Fruit fly (Drosophila melanogaster): Measurements from ENCODE around the gene CG32069.

CG32069 gene

DNA sequence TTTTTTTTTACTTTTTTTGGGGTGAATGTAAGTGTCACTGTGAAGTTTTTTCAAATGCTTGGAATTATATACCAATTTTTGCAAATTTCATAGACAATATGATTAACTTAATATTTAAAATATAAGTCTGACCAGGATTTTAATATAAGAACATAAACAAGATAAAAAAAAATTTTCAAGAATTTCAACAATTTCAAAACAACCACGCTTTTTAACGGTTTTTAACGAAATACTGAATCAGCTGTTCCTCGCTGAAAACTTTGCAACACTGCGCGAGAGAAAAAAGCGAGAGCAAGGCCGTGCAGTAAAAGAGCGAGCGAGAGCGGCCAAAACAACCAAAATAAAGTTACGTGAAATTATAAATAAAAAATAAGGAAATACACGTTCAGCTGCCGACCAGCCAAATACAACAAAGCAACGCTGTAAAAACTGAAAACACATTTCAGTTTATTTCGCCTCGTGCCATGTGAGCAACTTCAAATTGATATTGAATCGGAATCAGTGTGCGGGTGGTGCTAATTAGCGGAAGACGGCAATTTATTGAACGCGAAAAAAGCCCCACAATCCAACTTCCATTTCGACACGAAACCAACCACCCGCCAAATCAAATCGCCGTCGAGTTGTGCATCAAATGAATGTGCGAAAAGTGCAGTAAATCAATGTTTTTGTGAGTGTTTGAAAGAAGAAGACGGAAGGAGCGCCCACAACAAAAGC is 33.9 kb upstream of the CG32069 start, which contains the start of the genes CG46439, Iyd and CG33947 (continued):
- no peak for TF ChIP-seq Opbp (GFP tag; IDR thresholded peaks at IDR 0.05; ENCODE audit: partially characterized antibody)
- TF ChIP-seq CG10321 (GFP tag; IDR thresholded peaks at IDR 0.05) = no peak
- TF ChIP-seq trem (tag; optimal IDR thresholded peaks at IDR 0.05) = peak; percentile 18
- TF ChIP-seq B-H2 (GFP tag; optimal IDR thresholded peaks at IDR 0.05) = peak; percentile 6
- peak; percentile 70 for TF ChIP-seq stwl (tag; optimal IDR thresholded peaks at IDR 0.05)
- TF ChIP-seq mam (GFP tag; optimal IDR thresholded peaks at IDR 0.05) = no peak
- no peak for TF ChIP-seq slou (GFP tag; optimal IDR thresholded peaks at IDR 0.05)
- peak; percentile 29; the same call in 1 of the 2 replicates for TF ChIP-seq CG14441 (GFP tag; IDR thresholded peaks at IDR 0.05)
- TF ChIP-seq CG7556 (GFP tag; optimal IDR thresholded peaks at IDR 0.05) = peak; percentile 24
- peak; percentile 95 for TF ChIP-seq nom (GFP tag; optimal IDR thresholded peaks at IDR 0.05)
- TF ChIP-seq kni (GFP tag; optimal IDR thresholded peaks at IDR 0.05) = peak; percentile 39
- TF ChIP-seq Rfx (GFP tag; IDR thresholded peaks at IDR 0.05) = 0 out of 2 replicates have a peak, but pooled peaks have one; percentile 28
- no peak for TF ChIP-seq CG7928 (GFP tag; optimal IDR thresholded peaks at IDR 0.05)
- no peak for TF ChIP-seq fd64A (GFP tag; optimal IDR thresholded peaks at IDR 0.05)
- peak; percentile 44; the same call in 1 of the 2 replicates for TF ChIP-seq hbn (GFP tag; IDR thresholded peaks at IDR 0.05; ENCODE audit: partially characterized antibody)
- peak; percentile 24 for TF ChIP-seq Elba2 (GFP tag; optimal IDR thresholded peaks at IDR 0.05)
- no peak for TF ChIP-seq Fer2 (tag; optimal IDR thresholded peaks at IDR 0.05)
- TF ChIP-seq CG17385 (GFP tag; optimal IDR thresholded peaks at IDR 0.05) = peak; percentile 80
- no peak for TF ChIP-seq zf30C (GFP tag; optimal IDR thresholded peaks at IDR 0.05)
- no peak for TF ChIP-seq CG4854 (GFP tag; optimal IDR thresholded peaks at IDR 0.05)
- TF ChIP-seq Eip74EF (GFP tag; optimal IDR thresholded peaks at IDR 0.05) = peak in 1 of 2 experiments; percentile 68
- no peak for TF ChIP-seq CG10959 (GFP tag; IDR thresholded peaks at IDR 0.05)
- no peak for TF ChIP-seq CkIIα-i1 (GFP tag; IDR thresholded peaks at IDR 0.05)
- TF ChIP-seq Atf3 (GFP tag; optimal IDR thresholded peaks at IDR 0.05) = no peak
- TF ChIP-seq sima (GFP tag; optimal IDR thresholded peaks at IDR 0.05) = no peak
- TF ChIP-seq CG3995 (GFP tag; optimal IDR thresholded peaks at IDR 0.05) = peak; percentile 2
- TF ChIP-seq CG2116 (GFP tag; optimal IDR thresholded peaks at IDR 0.05) = peak; percentile 37
- 0 out of 3 replicates have a peak, but pooled peaks have one; percentile 41 for TF ChIP-seq gce (GFP tag; IDR thresholded peaks at IDR 0.05)
- peak; percentile 85 for TF ChIP-seq Vsx1 (GFP tag; optimal IDR thresholded peaks at IDR 0.05)
- TF ChIP-seq CG11093 (GFP tag; IDR thresholded peaks at IDR 0.05) = no peak
- no peak for TF ChIP-seq nerfin-2 (GFP tag; IDR thresholded peaks at IDR 0.05; ENCODE audit: partially characterized antibody)
- peak; percentile 40; the same call in 1 of the 3 replicates for TF ChIP-seq so (GFP tag; IDR thresholded peaks at IDR 0.05)
- TF ChIP-seq Bgb (GFP tag; IDR thresholded peaks at IDR 0.05; ENCODE audit: partially characterized antibody) = peak; percentile 37; the same call in 1 of the 2 replicates
- peak in 1 of 2 experiments; percentile 87 for TF ChIP-seq Pdp1 (GFP tag; optimal IDR thresholded peaks at IDR 0.05)
- TF ChIP-seq bowl (GFP tag; IDR thresholded peaks at IDR 0.05) = no peak
- TF ChIP-seq CG32532 (GFP tag; IDR thresholded peaks at IDR 0.05) = peak; percentile 42; the same call in 1 of the 2 replicates
- TF ChIP-seq salm (tag; optimal IDR thresholded peaks at IDR 0.05) = no peak
- no peak for TF ChIP-seq Chrac-16 (GFP tag; optimal IDR thresholded peaks at IDR 0.05)
- no peak for TF ChIP-seq CG43689 (GFP tag; IDR thresholded peaks at IDR 0.05)
- peak; percentile 5 for TF ChIP-seq CG2712 (tag; optimal IDR thresholded peaks at IDR 0.05)
- peak; percentile 45 for TF ChIP-seq E2f2 (GFP tag; IDR thresholded peaks at IDR 0.05)
- TF ChIP-seq yki (optimal IDR thresholded peaks at IDR 0.05) = peak; percentile 52
- TF ChIP-seq CG17612 (GFP tag; IDR thresholded peaks at IDR 0.05) = no peak
- no peak for TF ChIP-seq CG18764 (GFP tag; optimal IDR thresholded peaks at IDR 0.05)
- 0 out of 2 replicates have a peak, but pooled peaks have one; percentile 28 for TF ChIP-seq ato (GFP tag; IDR thresholded peaks at IDR 0.05; ENCODE audit: partially characterized antibody)
- no peak for TF ChIP-seq croc (GFP tag; conservative IDR thresholded peaks at IDR 0.05)
- TF ChIP-seq CG34376 (GFP tag; optimal IDR thresholded peaks at IDR 0.05) = peak; percentile 41
- TF ChIP-seq NK7.1 (GFP tag; optimal IDR thresholded peaks at IDR 0.05) = no peak
- TF ChIP-seq ftz-f1 (GFP tag; optimal IDR thresholded peaks at IDR 0.05) = peak; percentile 82
